Fruit fly (Drosophila melanogaster): Measurements from ENCODE around the gene CG13603.

Gene CG13603

dm6 chr3R:23955380-23955779 lies 31.0 kb downstream of the CG13603 start:
- TF ChIP-seq Sp1 (GFP tag; optimal IDR thresholded peaks at IDR 0.05) (no peak), Dif (GFP tag; optimal IDR thresholded peaks at IDR 0.05; ENCODE audit: partially characterized antibody) (peak; percentile 52), Vsx2 (GFP tag; optimal IDR thresholded peaks at IDR 0.05; ENCODE audit: partially characterized antibody) (peak; percentile 17), usp (GFP tag; optimal IDR thresholded peaks at IDR 0.05) (no peak), woc (GFP tag; optimal IDR thresholded peaks at IDR 0.05) (peak; percentile 41), dl (GFP tag; optimal IDR thresholded peaks at IDR 0.05; ENCODE audit: insufficient read depth in 1 of 2, partially characterized antibody in 2 of 2) (peak; percentile 13 to 54), Rel (GFP tag; optimal IDR thresholded peaks at IDR 0.05) (no peak), Rel (tag; optimal IDR thresholded peaks at IDR 0.05) (no peak), Mio (GFP tag; optimal IDR thresholded peaks at IDR 0.05) (no peak)

- TF ChIP-seq dl (GFP tag; optimal IDR thresholded peaks at IDR 0.05; ENCODE audit: insufficient read depth in 1 of 2, partially characterized antibody in 2 of 2) (peak in 1 of 2 experiments; percentile 37), CrebA (GFP tag; optimal IDR thresholded peaks at IDR 0.05; ENCODE audit: borderline replicate concordance) (no peak), CG32264 (GFP tag; optimal IDR thresholded peaks at IDR 0.05) (peak; percentile 82), pan (optimal IDR thresholded peaks at IDR 0.05) (no peak), ey (GFP tag; optimal IDR thresholded peaks at IDR 0.05) (peak; percentile 95), h (GFP tag; optimal IDR thresholded peaks at IDR 0.05) (peak; percentile 92), psq (GFP tag; optimal IDR thresholded peaks at IDR 0.05) (peak; percentile 86), Abd-B (GFP tag; optimal IDR thresholded peaks at IDR 0.05) (no peak), sv (GFP tag; optimal IDR thresholded peaks at IDR 0.05) (no peak), foxo (GFP tag; optimal IDR thresholded peaks at IDR 0.05) (peak; percentile 75 to 94), Dfd (GFP tag; optimal IDR thresholded peaks at IDR 0.05) (no peak), jim (GFP tag; optimal IDR thresholded peaks at IDR 0.05) (no peak), Hr83 (GFP tag; optimal IDR thresholded peaks at IDR 0.05; ENCODE audit: poor library complexity, severe bottlenecking) (no peak), Myc (optimal IDR thresholded peaks at IDR 0.05) (no peak), tai (GFP tag; optimal IDR thresholded peaks at IDR 0.05) (no peak), Vsx2 (GFP tag; optimal IDR thresholded peaks at IDR 0.05; ENCODE audit: partially characterized antibody) (peak; percentile 66), Sp1 (GFP tag; optimal IDR thresholded peaks at IDR 0.05) (peak; percentile 96), Rel (GFP tag; optimal IDR thresholded peaks at IDR 0.05) (peak; percentile 89), Rel (tag; optimal IDR thresholded peaks at IDR 0.05) (peak; percentile 94), rgr (GFP tag; optimal IDR thresholded peaks at IDR 0.05) (peak; percentile 88), OdsH (GFP tag; optimal IDR thresholded peaks at IDR 0.05) (peak; percentile 93), CG9705 (GFP tag; optimal IDR thresholded peaks at IDR 0.05) (peak; percentile 90), dsf (GFP tag; optimal IDR thresholded peaks at IDR 0.05; ENCODE audit: borderline replicate concordance) (peak; percentile 50), woc (GFP tag; optimal IDR thresholded peaks at IDR 0.05) (peak; percentile 96), HLH106 (tag; optimal IDR thresholded peaks at IDR 0.05) (peak; percentile 96), sage (GFP tag; optimal IDR thresholded peaks at IDR 0.05) (peak; percentile 85), Jra (GFP tag; optimal IDR thresholded peaks at IDR 0.05) (peak; percentile 84), N (GFP tag; optimal IDR thresholded peaks at IDR 0.05) (no peak), lola (GFP tag; optimal IDR thresholded peaks at IDR 0.05) (no peak), dmrt93B (GFP tag; optimal IDR thresholded peaks at IDR 0.05) (peak; percentile 86), br (GFP tag; optimal IDR thresholded peaks at IDR 0.05) (peak; percentile 91), usp (GFP tag; optimal IDR thresholded peaks at IDR 0.05) (no peak), Hr78 (GFP tag; optimal IDR thresholded peaks at IDR 0.05) (no peak), Hnf4 (GFP tag; optimal IDR thresholded peaks at IDR 0.05) (peak; percentile 85), Dif (GFP tag; optimal IDR thresholded peaks at IDR 0.05; ENCODE audit: partially characterized antibody) (peak; percentile 15), GATAd (GFP tag; optimal IDR thresholded peaks at IDR 0.05) (no peak), fru (GFP tag; optimal IDR thresholded peaks at IDR 0.05) (peak; percentile 94), brk (GFP tag; optimal IDR thresholded peaks at IDR 0.05) (peak; percentile 77), Mio (GFP tag; optimal IDR thresholded peaks at IDR 0.05) (peak; percentile 17)
These were observed 37.6 kb downstream of the CG13603 start for dm6 chr3R:23948466-23949413.

All from whole organism, wandering third instar larva.